Worm (Caenorhabditis elegans) whole organism, L1 larva: ENCODE measurements around the gene C54C6.4.

Source experiments
- C04F5.9 ChIP-seq: sonication (generic microtip); optimal IDR thresholded peaks from 2 replicates; lab custom pipeline; 2016; ENCODE audit warnings: missing genetic modification characterization, missing compliant biosample characterization
- C16A3.4 ChIP-seq: fragments of 150-350 bp; optimal IDR thresholded peaks from 2 replicates; lab custom pipeline; 2014; ENCODE audit warnings: missing biosample characterization, missing genetic modification characterization
- C34B4.2 ChIP-seq: sonication (generic microtip); optimal IDR thresholded peaks from 2 replicates; lab custom pipeline; 2017; ENCODE audit warnings: mild to moderate bottlenecking, missing genetic modification characterization, missing compliant biosample characterization
- Y116A8C.19 ChIP-seq: sonication (generic microtip); optimal IDR thresholded peaks from 2 replicates; lab custom pipeline; 2016; ENCODE audit warnings: missing compliant biosample characterization, missing genetic modification characterization, borderline replicate concordance
- alr-1 ChIP-seq: fragments of 200-800 bp; sonication (Bioruptor generic); optimal IDR thresholded peaks from 2 replicates; lab custom pipeline; 2018; ENCODE audit warnings: borderline replicate concordance, mild to moderate bottlenecking, missing genetic modification characterization, missing compliant biosample characterization
- ama-1 ChIP-seq: fragments of 150-350 bp; optimal IDR thresholded peaks from 2 replicates; lab custom pipeline; 2014
- blmp-1 ChIP-seq: fragments of 150-350 bp; optimal IDR thresholded peaks from 2 replicates; lab custom pipeline; 2014; ENCODE audit warnings: missing biosample characterization, missing genetic modification characterization
- ceh-63 ChIP-seq: fragments of 200-800 bp; sonication (Bioruptor generic); optimal IDR thresholded peaks from 2 replicates; lab custom pipeline; 2018; ENCODE audit warnings: mild to moderate bottlenecking, missing genetic modification characterization, missing compliant biosample characterization
- ceh-8 ChIP-seq: fragments of 200-800 bp; sonication (Bioruptor generic); optimal IDR thresholded peaks from 2 replicates; lab custom pipeline; 2018; ENCODE audit warnings: mild to moderate bottlenecking, missing genetic modification characterization, moderate library complexity, missing compliant biosample characterization
- ces-1 ChIP-seq: fragments of 150-350 bp; optimal IDR thresholded peaks from 2 replicates; lab custom pipeline; 2014; ENCODE audit warnings: missing biosample characterization, missing genetic modification reagents, missing genetic modification characterization
- dsc-1 ChIP-seq: sonication (generic microtip); optimal IDR thresholded peaks from 2 replicates; lab custom pipeline; 2016; ENCODE audit warnings: mild to moderate bottlenecking, missing genetic modification characterization, missing compliant biosample characterization
- elt-2 ChIP-seq: sonication (generic microtip); optimal IDR thresholded peaks from 2 replicates; lab custom pipeline; 2016; ENCODE audit warnings: missing genetic modification characterization, mild to moderate bottlenecking, inconsistent platforms, missing compliant biosample characterization, missing genetic modification reagents
- elt-3 ChIP-seq, 6 experiments: fragments of 150-350 bp in 1 of 6; sonication (generic microtip); optimal IDR thresholded peaks; 2 replicates each; lab custom pipeline; 2017 to 2018; ENCODE audit warnings: missing biosample characterization in 6 of 6, missing genetic modification characterization in 6 of 6, inconsistent platforms in 1 of 6
- fkh-4 ChIP-seq: sonication (generic microtip); optimal IDR thresholded peaks from 2 replicates; lab custom pipeline; 2016; ENCODE audit warnings: missing compliant biosample characterization, missing genetic modification characterization, borderline replicate concordance
- fos-1 ChIP-seq: fragments of 150-350 bp; optimal IDR thresholded peaks from 2 replicates; lab custom pipeline; 2014; ENCODE audit warnings: missing biosample characterization, missing genetic modification characterization
- hlh-4 ChIP-seq: sonication (generic microtip); optimal IDR thresholded peaks from 2 replicates; lab custom pipeline; 2016; ENCODE audit warnings: mild to moderate bottlenecking, missing genetic modification characterization, missing compliant biosample characterization
- irx-1 ChIP-seq: sonication (generic microtip); optimal IDR thresholded peaks from 2 replicates; lab custom pipeline; 2016; ENCODE audit warnings: missing genetic modification characterization, missing compliant biosample characterization
- lin-14 ChIP-seq: fragments of 200-800 bp; sonication (Bioruptor generic); optimal IDR thresholded peaks from 2 replicates; lab custom pipeline; 2018; ENCODE audit warnings: mild to moderate bottlenecking, missing genetic modification characterization, moderate library complexity, missing compliant biosample characterization
- lin-39 ChIP-seq: fragments of 150-350 bp; optimal IDR thresholded peaks from 2 replicates; lab custom pipeline; 2014; ENCODE audit warnings: missing biosample characterization, missing genetic modification reagents, missing genetic modification characterization
- lir-3 ChIP-seq: sonication (generic microtip); optimal IDR thresholded peaks from 2 replicates; lab custom pipeline; 2016; ENCODE audit warnings: mild to moderate bottlenecking, missing genetic modification characterization, moderate library complexity, missing compliant biosample characterization; ENCODE audit not compliant: poor library complexity
- lsy-2 ChIP-seq, 2 experiments: fragments of 150-350 bp; optimal IDR thresholded peaks; 2 replicates each; lab custom pipeline; 2014; ENCODE audit warnings: missing biosample characterization in 2 of 2, missing genetic modification characterization in 2 of 2
- nhr-11 ChIP-seq: fragments of 150-350 bp; optimal IDR thresholded peaks from 2 replicates; lab custom pipeline; 2014; ENCODE audit warnings: missing biosample characterization, missing genetic modification characterization
- nhr-19 ChIP-seq: fragments of 200-800 bp; sonication (Bioruptor generic); conservative IDR thresholded peaks from 2 replicates; pipeline ENCODE4 v1.3.6; 2022; ENCODE audit warnings: missing genetic modification characterization, missing compliant biosample characterization
- nhr-20 ChIP-seq: sonication (generic microtip); optimal IDR thresholded peaks from 2 replicates; lab custom pipeline; 2016; ENCODE audit warnings: mild to moderate bottlenecking, missing genetic modification characterization, missing compliant biosample characterization
- nhr-237 ChIP-seq: fragments of 150-350 bp; optimal IDR thresholded peaks from 2 replicates; lab custom pipeline; 2014; ENCODE audit warnings: missing biosample characterization, missing genetic modification characterization
- nhr-28 ChIP-seq: fragments of 150-350 bp; optimal IDR thresholded peaks from 2 replicates; lab custom pipeline; 2014; ENCODE audit warnings: missing biosample characterization, missing genetic modification characterization
- nhr-47 ChIP-seq: sonication (generic microtip); optimal IDR thresholded peaks from 2 replicates; lab custom pipeline; 2016; ENCODE audit warnings: mild to moderate bottlenecking, missing genetic modification characterization, moderate library complexity, missing compliant biosample characterization
- nhr-77 ChIP-seq: fragments of 150-350 bp; optimal IDR thresholded peaks from 2 replicates; lab custom pipeline; 2014; ENCODE audit warnings: missing biosample characterization, missing genetic modification characterization
- nhr-84 ChIP-seq: sonication (generic microtip); optimal IDR thresholded peaks from 2 replicates; lab custom pipeline; 2017; ENCODE audit warnings: missing biosample characterization, missing genetic modification characterization
- pag-3 ChIP-seq: sonication (generic microtip); optimal IDR thresholded peaks from 2 replicates; lab custom pipeline; 2017; ENCODE audit warnings: missing genetic modification characterization, mild to moderate bottlenecking, missing compliant biosample characterization, antibody characterized with exemption, borderline replicate concordance; ENCODE audit not compliant: insufficient read depth
- rnt-1 ChIP-seq: sonication (generic microtip); optimal IDR thresholded peaks from 2 replicates; lab custom pipeline; 2016; ENCODE audit warnings: mild to moderate bottlenecking, missing genetic modification characterization, moderate library complexity, missing compliant biosample characterization
- snpc-4 ChIP-seq: fragments of 150-350 bp; optimal IDR thresholded peaks from 2 replicates; lab custom pipeline; 2014; ENCODE audit warnings: missing biosample characterization, missing genetic modification characterization
- sox-4 ChIP-seq: sonication (generic microtip); optimal IDR thresholded peaks from 2 replicates; lab custom pipeline; 2016; ENCODE audit warnings: missing genetic modification characterization, missing compliant biosample characterization
- sup-37 ChIP-seq: fragments of 200-800 bp; sonication (Bioruptor generic); optimal IDR thresholded peaks from 2 replicates; lab custom pipeline; 2018; ENCODE audit warnings: mild to moderate bottlenecking, missing genetic modification characterization, missing compliant biosample characterization
- swsn-7 ChIP-seq: sonication (generic microtip); optimal IDR thresholded peaks from 2 replicates; lab custom pipeline; 2016; ENCODE audit warnings: missing genetic modification characterization, missing compliant biosample characterization
- tbx-2 ChIP-seq: sonication (generic microtip); optimal IDR thresholded peaks from 2 replicates; lab custom pipeline; 2016; ENCODE audit warnings: missing genetic modification characterization, missing compliant biosample characterization
- unc-130 ChIP-seq: fragments of 150-350 bp; optimal IDR thresholded peaks from 2 replicates; lab custom pipeline; 2017; ENCODE audit warnings: missing biosample characterization, missing genetic modification characterization, inconsistent platforms
- unc-30 ChIP-seq: sonication (generic microtip); optimal IDR thresholded peaks from 2 replicates; lab custom pipeline; 2017; ENCODE audit warnings: missing biosample characterization, missing genetic modification characterization
- zag-1 ChIP-seq: fragments of 150-350 bp; optimal IDR thresholded peaks from 2 replicates; lab custom pipeline; 2014; ENCODE audit warnings: missing biosample characterization, missing genetic modification characterization
- zip-4 ChIP-seq: fragments of 200-800 bp; sonication (Bioruptor generic); optimal IDR thresholded peaks from 2 replicates; lab custom pipeline; 2018; ENCODE audit warnings: mild to moderate bottlenecking, missing genetic modification characterization, moderate library complexity, missing compliant biosample characterization
- ztf-11 ChIP-seq, 2 experiments: sonication (generic microtip); optimal IDR thresholded peaks; 2 replicates each; lab custom pipeline; 2016 to 2017; ENCODE audit warnings: missing genetic modification characterization in 2 of 2, missing biosample characterization in 1 of 2, missing compliant biosample characterization in 1 of 2

Gene C54C6.4

DNA sequence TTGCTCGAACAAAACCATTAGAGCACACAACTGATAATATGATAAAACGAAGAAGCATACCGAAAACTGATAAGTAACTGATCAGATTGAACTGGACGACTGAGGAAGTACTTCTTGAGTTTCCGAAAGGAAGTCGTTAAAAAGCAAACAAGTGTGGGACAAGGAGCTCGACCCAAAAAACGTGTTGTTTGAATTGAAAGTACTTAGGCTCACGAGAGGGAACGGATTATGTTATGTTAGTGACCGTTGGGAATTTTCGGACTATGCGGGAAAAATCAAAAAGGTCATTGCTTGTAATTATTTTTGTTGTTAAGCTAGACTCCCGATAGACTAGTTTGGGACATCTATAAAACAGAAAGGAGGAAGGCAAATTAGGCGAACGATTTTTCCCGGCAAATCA is 28.2 kb downstream of the C54C6.4 start, which contains the start of gene C48D5.3:
Gene C48D5.3 (minus strand): TSS at position 101 of the 400 bp plus-strand sequence.
- TF ChIP-seq lir-3 (tag; lab: Kevin White, UChicago) (no peak), sup-37 (no peak), snpc-4 (tag; lab: Kevin White, UChicago) (no peak), ceh-8 (GFP tag; lab: Kevin White, UChicago) (no peak), nhr-19 (GFP tag; lab: Robert Waterston, UW) (no peak), nhr-20 (no peak), elt-3 (tag; optimal IDR thresholded peaks at IDR 0.05; lab: Kevin White, UChicago) (no peak), lsy-2 (tag; optimal IDR thresholded peaks at IDR 0.05; lab: Kevin White, UChicago) (no peak), rnt-1 (tag; lab: Kevin White, UChicago) (no peak), C34B4.2 (tag; lab: Kevin White, UChicago) (no peak), nhr-237 (tag; lab: Kevin White, UChicago) (no peak), lin-39 (tag; lab: Kevin White, UChicago) (no peak), fkh-4 (no peak), irx-1 (tag; lab: Kevin White, UChicago) (no peak), zag-1 (tag; lab: Kevin White, UChicago) (no peak), zip-4 (GFP tag; lab: Kevin White, UChicago) (no peak), nhr-28 (no peak), nhr-84 (no peak)

DNA sequence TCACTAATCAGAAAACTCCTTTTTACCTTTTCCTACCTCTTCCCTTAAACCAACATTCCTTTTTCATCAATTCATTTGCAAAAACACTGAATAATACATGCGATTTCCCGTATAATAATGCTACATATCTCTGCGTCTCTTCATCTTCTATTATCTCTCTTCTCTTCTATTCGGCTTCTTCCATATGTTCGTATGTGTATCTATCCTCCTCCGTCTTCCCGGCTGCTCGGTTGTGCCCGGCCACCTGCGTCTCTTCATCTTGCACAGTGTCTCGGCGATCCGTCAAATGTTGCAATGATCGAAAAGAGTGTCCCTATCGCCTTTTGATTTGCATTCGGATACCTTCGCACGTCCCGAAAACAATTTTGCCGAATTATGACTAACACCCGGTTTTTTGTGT is 29.9 kb downstream of the C54C6.4 start:
- peak; percentile 39 for TF ChIP-seq lin-14 (GFP tag; lab: Kevin White, UChicago)
- TF ChIP-seq ces-1 (GFP tag; lab: Kevin White, UChicago): no peak
- peak in 1 of 2 experiments; percentile 26 for TF ChIP-seq ztf-11 (tag; optimal IDR thresholded peaks at IDR 0.05; lab: Kevin White, UChicago)
- peak; percentile 16 for TF ChIP-seq rnt-1 (tag; lab: Kevin White, UChicago)
- TF ChIP-seq nhr-11 (tag; lab: Kevin White, UChicago): no peak
- no peak for TF ChIP-seq tbx-2 (tag; lab: Kevin White, UChicago)
- TF ChIP-seq hlh-4 (tag; lab: Kevin White, UChicago): no peak
- no peak for TF ChIP-seq pag-3 (tag; lab: Kevin White, UChicago)
- TF ChIP-seq dsc-1 (tag; lab: Kevin White, UChicago): peak; percentile 72
- TF ChIP-seq elt-2 (tag; lab: Kevin White, UChicago): no peak
- TF ChIP-seq nhr-28: no peak

DNA sequence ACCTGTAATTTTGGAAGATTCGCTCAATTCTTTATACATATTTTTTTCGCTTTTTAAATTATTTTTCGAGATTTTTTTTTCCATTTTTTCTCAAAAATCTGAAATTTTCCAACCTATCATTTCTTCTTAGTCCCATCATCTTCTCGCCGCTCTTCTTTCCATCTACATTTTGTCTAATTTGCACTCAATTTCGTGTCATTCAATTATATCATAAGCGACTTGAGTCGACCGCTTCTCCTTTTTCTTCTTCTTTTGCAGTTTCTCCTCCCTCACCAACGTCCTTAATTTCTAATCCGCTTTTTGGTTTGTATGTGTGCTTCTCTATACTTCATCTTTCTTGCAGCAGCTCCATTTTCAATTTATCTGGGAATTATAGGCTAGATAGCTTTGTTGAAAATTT is 34.7 kb downstream of the C54C6.4 start:
- no peak for TF ChIP-seq zip-4 (GFP tag; lab: Kevin White, UChicago)
- no peak for TF ChIP-seq lin-14 (GFP tag; lab: Kevin White, UChicago)
- no peak for TF ChIP-seq sox-4 (tag; lab: Kevin White, UChicago)
- TF ChIP-seq ama-1 (lab: Kevin White, UChicago): no peak
- no peak for TF ChIP-seq nhr-77 (tag; lab: Kevin White, UChicago)
- TF ChIP-seq alr-1 (tag; lab: Kevin White, UChicago): no peak
- TF ChIP-seq C16A3.4 (tag; lab: Kevin White, UChicago): no peak

DNA sequence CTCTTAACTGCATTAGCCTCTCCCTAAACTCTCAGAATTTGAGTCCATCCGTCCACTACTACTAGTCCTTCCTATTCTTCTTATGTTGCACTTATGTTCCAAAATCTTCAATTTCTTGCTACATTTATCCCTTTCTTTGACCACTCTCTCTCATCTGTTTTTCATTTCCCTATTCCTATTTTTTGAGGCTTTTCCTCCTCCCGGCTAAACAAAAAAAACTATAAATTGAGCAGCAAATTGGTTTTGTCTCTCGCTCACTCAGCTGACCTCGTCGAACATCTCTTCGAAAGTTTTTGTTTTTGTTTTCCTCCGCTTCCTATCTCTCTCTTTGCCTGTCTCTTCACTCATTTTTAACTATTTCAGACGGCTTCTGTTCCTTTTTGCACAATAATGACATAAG is 36.9 kb downstream of the C54C6.4 start, which contains the start of gene ptp-1:
Gene ptp-1 (plus strand): TSS at position 358 of the 400 bp plus-strand sequence.
- TF ChIP-seq ceh-63 (GFP tag; lab: Kevin White, UChicago) (no peak), elt-2 (tag; lab: Kevin White, UChicago) (no peak), dsc-1 (tag; lab: Kevin White, UChicago) (peak; percentile 87), unc-130 (no peak), blmp-1 (no peak), C04F5.9 (tag; lab: Kevin White, UChicago) (no peak), fos-1 (no peak), Y116A8C.19 (tag; lab: Kevin White, UChicago) (no peak), ceh-8 (GFP tag; lab: Kevin White, UChicago) (no peak), nhr-47 (no peak), irx-1 (tag; lab: Kevin White, UChicago) (no peak), unc-30 (tag; lab: Kevin White, UChicago) (no peak), fkh-4 (peak; percentile 62), rnt-1 (tag; lab: Kevin White, UChicago) (no peak), zag-1 (tag; lab: Kevin White, UChicago) (no peak), snpc-4 (tag; lab: Kevin White, UChicago) (no peak), swsn-7 (no peak), lin-14 (GFP tag; lab: Kevin White, UChicago) (peak; percentile 38)
